Worm (Caenorhabditis elegans) whole organism, young adult: ENCODE data around the gene ztf-17.

Experiments used
- F22D6.2 ChIP-seq: sonication (generic microtip); optimal IDR thresholded peaks from 2 replicates; lab custom pipeline; 2016; ENCODE audit warnings: mild to moderate bottlenecking, missing genetic modification characterization, missing compliant biosample characterization
- F57C9.4 ChIP-seq: sonication (generic microtip); optimal IDR thresholded peaks from 2 replicates; lab custom pipeline; 2017; ENCODE audit warnings: mild to moderate bottlenecking, missing genetic modification characterization, missing compliant biosample characterization
- die-1 ChIP-seq: sonication (generic microtip); optimal IDR thresholded peaks from 2 replicates; lab custom pipeline; 2016; ENCODE audit warnings: missing genotype, mild to moderate bottlenecking, missing genetic modification characterization, missing compliant biosample characterization
- dpl-1 ChIP-seq: fragments of 150-350 bp; optimal IDR thresholded peaks from 2 replicates; lab custom pipeline; 2014; ENCODE audit warnings: missing biosample characterization, missing genetic modification reagents, missing genetic modification characterization
- ekl-4 ChIP-seq: fragments of 200-800 bp; sonication (Bioruptor generic); IDR thresholded peaks from 2 replicates; pipeline ENCODE4 v1.3.6; 2022; ENCODE audit warnings: missing genetic modification reagents, missing genetic modification characterization, missing compliant biosample characterization
- him-1 ChIP-seq: sonication (generic microtip); optimal IDR thresholded peaks from 2 replicates; lab custom pipeline; 2016; ENCODE audit warnings: missing genotype, missing genetic modification reagents, missing genetic modification characterization, missing compliant biosample characterization
- pha-4 ChIP-seq: fragments of 150-350 bp; sonication (generic microtip); optimal IDR thresholded peaks from 2 replicates; lab custom pipeline; 2014; ENCODE audit warnings: missing biosample characterization, missing genetic modification reagents, missing genetic modification characterization
- repo-1 ChIP-seq: sonication (generic microtip); optimal IDR thresholded peaks from 2 replicates; lab custom pipeline; 2017; ENCODE audit warnings: mild to moderate bottlenecking, missing genetic modification characterization, missing compliant biosample characterization
- snpc-1.3 ChIP-seq: sonication (generic microtip); optimal IDR thresholded peaks from 2 replicates; lab custom pipeline; 2017; ENCODE audit warnings: missing genetic modification characterization, mild to moderate bottlenecking, missing compliant biosample characterization, antibody characterized with exemption, moderate library complexity, missing genotype, missing genetic modification reagents; ENCODE audit not compliant: insufficient read depth
- unc-130 ChIP-seq: sonication (generic microtip); optimal IDR thresholded peaks from 2 replicates; lab custom pipeline; 2016; ENCODE audit warnings: missing genetic modification reagents, missing genetic modification characterization, missing compliant biosample characterization
- unc-62 ChIP-seq: fragments of 150-350 bp; optimal IDR thresholded peaks from 2 replicates; lab custom pipeline; 2014; ENCODE audit warnings: missing biosample characterization, missing genetic modification reagents, missing genetic modification characterization
- ztf-26 ChIP-seq: sonication (generic microtip); optimal IDR thresholded peaks from 2 replicates; lab custom pipeline; 2017; ENCODE audit warnings: missing genetic modification characterization, missing compliant biosample characterization

ce11 chrII:7860221-7860928 is 9.6 kb downstream of the ztf-17 start, which contains the start of gene lin-5:
- TF ChIP-seq repo-1 (no peak), pha-4 (tag; lab: Kevin White, UChicago) (no peak), unc-130 (GFP tag; lab: Kevin White, UChicago) (peak; percentile 82), dpl-1 (peak; percentile 80), snpc-1.3 (tag; lab: Kevin White, UChicago) (peak; percentile 62), die-1 (tag; lab: Kevin White, UChicago) (no peak), unc-62 (GFP tag; lab: Kevin White, UChicago) (no peak), F57C9.4 (no peak), ztf-26 (no peak), him-1 (tag; lab: Kevin White, UChicago) (no peak), F22D6.2 (no peak), ekl-4 (GFP tag; lab: Robert Waterston, UW) (peak; percentile 70)
